Worm (Caenorhabditis elegans): Measurements from ENCODE around the gene T24H7.9.

T24H7.9 gene

DNA sequence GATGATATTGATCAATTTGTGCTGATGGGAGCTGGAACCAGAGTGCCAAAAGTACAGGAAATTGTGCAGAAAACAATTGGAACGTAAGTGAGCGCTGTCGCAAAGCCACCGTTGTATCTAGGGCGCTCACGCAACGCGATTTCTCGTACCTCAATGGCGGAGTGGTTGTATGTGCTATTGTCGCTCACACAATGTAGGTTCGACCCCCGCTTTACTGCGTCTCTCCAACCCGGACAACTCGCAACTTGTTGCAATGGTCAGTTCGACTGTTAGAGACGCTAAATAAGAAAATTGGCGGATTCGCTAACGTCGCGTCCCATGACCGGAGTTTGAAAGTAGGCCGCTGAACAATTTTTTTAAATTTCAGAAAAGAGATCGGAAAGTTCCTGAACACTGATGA, 13.2 kb upstream of the T24H7.9 start (continued):
- TF ChIP-seq xnd-1 (tag; optimal IDR thresholded peaks at IDR 0.05), result no peak
- no peak for TF ChIP-seq nhr-27 (tag; optimal IDR thresholded peaks at IDR 0.05)
- peak; percentile 46 for TF ChIP-seq F33H1.4 (GFP tag; IDR thresholded peaks at IDR 0.05)
- no peak for TF ChIP-seq F57C9.4 (tag; optimal IDR thresholded peaks at IDR 0.05)
- no peak for TF ChIP-seq hmg-20 (GFP tag; IDR thresholded peaks at IDR 0.05)
- no peak for TF ChIP-seq attf-3 (GFP tag; conservative IDR thresholded peaks at IDR 0.05)
- TF ChIP-seq Y79H2A.3 (GFP tag; conservative IDR thresholded peaks at IDR 0.05), result no peak
- TF ChIP-seq zfh-2 (GFP tag; conservative IDR thresholded peaks at IDR 0.05), result no peak
- TF ChIP-seq efl-1 (GFP tag; optimal IDR thresholded peaks at IDR 0.05), result no peak
- TF ChIP-seq C17E4.6 (GFP tag; IDR thresholded peaks at IDR 0.05), result no peak
- TF ChIP-seq him-1 (tag; optimal IDR thresholded peaks at IDR 0.05), result no peak
- TF ChIP-seq ceh-27 (GFP tag; optimal IDR thresholded peaks at IDR 0.05), result peak; percentile 35
- TF ChIP-seq F55B11.4 (tag; optimal IDR thresholded peaks at IDR 0.05; ENCODE audit: borderline replicate concordance, insufficient read depth), result no peak
- peak; percentile 92 for TF ChIP-seq tbp1 (GFP tag; optimal IDR thresholded peaks at IDR 0.05)
- TF ChIP-seq D2030.7 (GFP tag; IDR thresholded peaks at IDR 0.05), result peak; percentile 41; the same call in 1 of the 2 replicates
- no peak for TF ChIP-seq T26A5.8 (tag; optimal IDR thresholded peaks at IDR 0.05)
- peak; percentile 1 for TF ChIP-seq tlf-1 (GFP tag; optimal IDR thresholded peaks at IDR 0.05)
- no peak for TF ChIP-seq somi-1 (GFP tag; optimal IDR thresholded peaks at IDR 0.05)
- 0 out of 2 replicates have a peak, but pooled peaks have one; percentile 41 for TF ChIP-seq cebp-2 (GFP tag; IDR thresholded peaks at IDR 0.05)
- TF ChIP-seq lir-1 (GFP tag; conservative IDR thresholded peaks at IDR 0.05), result no peak
- TF ChIP-seq let-526 (GFP tag; IDR thresholded peaks at IDR 0.05), result no peak
- 0 out of 2 replicates have a peak, but pooled peaks have one; percentile 3 for TF ChIP-seq madf-8 (GFP tag; conservative IDR thresholded peaks at IDR 0.05)
- TF ChIP-seq rcor-1 (GFP tag; IDR thresholded peaks at IDR 0.05), result peak; percentile 51; the same call in 1 of the 2 replicates
- no peak for TF ChIP-seq F22D6.2 (tag; optimal IDR thresholded peaks at IDR 0.05)
- no peak for TF ChIP-seq nfya-1 (tag; optimal IDR thresholded peaks at IDR 0.05; ENCODE audit: borderline replicate concordance, insufficient read depth)
- TF ChIP-seq let-607 (tag; optimal IDR thresholded peaks at IDR 0.05), result peak in 1 of 2 experiments; percentile 14
- no peak for TF ChIP-seq F10E7.11 (tag; optimal IDR thresholded peaks at IDR 0.05)
- no peak for TF ChIP-seq ztf-22 (GFP tag; optimal IDR thresholded peaks at IDR 0.05)
- 0 out of 2 replicates have a peak, but pooled peaks have one; percentile 13 for TF ChIP-seq B0336.3 (GFP tag; IDR thresholded peaks at IDR 0.05)
- TF ChIP-seq Y53F4B.3 (GFP tag; IDR thresholded peaks at IDR 0.05), result no peak
- TF ChIP-seq repo-1 (tag; optimal IDR thresholded peaks at IDR 0.05), result peak; percentile 71
- peak; percentile 41 for TF ChIP-seq hmg-1.2 (GFP tag; IDR thresholded peaks at IDR 0.05)
- peak; percentile 27 for TF ChIP-seq sptf-2 (GFP tag; optimal IDR thresholded peaks at IDR 0.05)
- no peak for TF ChIP-seq ceh-58 (GFP tag; IDR thresholded peaks at IDR 0.05)
- no peak for TF ChIP-seq F57A8.1 (GFP tag; optimal IDR thresholded peaks at IDR 0.05)
- no peak for TF ChIP-seq B0035.1 (tag; optimal IDR thresholded peaks at IDR 0.05)
- TF ChIP-seq aptf-2 (GFP tag; conservative IDR thresholded peaks at IDR 0.05), result no peak
- no peak for TF ChIP-seq attf-6 (GFP tag; IDR thresholded peaks at IDR 0.05)
- no peak for TF ChIP-seq K12H6.12 (tag; optimal IDR thresholded peaks at IDR 0.05)
- no peak for TF ChIP-seq dpl-1 (GFP tag; optimal IDR thresholded peaks at IDR 0.05)
- peak; percentile 35 for TF ChIP-seq nhr-80 (tag; optimal IDR thresholded peaks at IDR 0.05)
- TF ChIP-seq egrh-3 (GFP tag; IDR thresholded peaks at IDR 0.05), result peak; percentile 17; the same call in 1 of the 2 replicates
- peak; percentile 63 for TF ChIP-seq fkh-3 (tag; optimal IDR thresholded peaks at IDR 0.05)
- TF ChIP-seq lag-1 (GFP tag; IDR thresholded peaks at IDR 0.05), result no peak
- TF ChIP-seq cebp-1 (GFP tag; IDR thresholded peaks at IDR 0.05), result 0 out of 2 replicates have a peak, but pooled peaks have one; percentile 11
- TF ChIP-seq cebp-1 (tag; optimal IDR thresholded peaks at IDR 0.05), result peak; percentile 62
- no peak for TF ChIP-seq hsf-1 (GFP tag; IDR thresholded peaks at IDR 0.05)
- no peak for TF ChIP-seq nhr-179 (tag; optimal IDR thresholded peaks at IDR 0.05)
- TF ChIP-seq attf-5 (GFP tag; optimal IDR thresholded peaks at IDR 0.05), result peak; percentile 68
